Fruit fly (Drosophila melanogaster) whole organism, prepupa: ENCODE data around the gene CG3698.
A peak's percentile ranks its signal among the peaks of the same experiment; 100 is the strongest.

ENCODE experiments used
- Blimp-1 ChIP-seq: fragments of 200-800 bp; sonication (Bioruptor generic); optimal IDR thresholded peaks from 3 replicates; lab custom pipeline; 2017; ENCODE audit warnings: missing biosample characterization, missing genetic modification characterization, mild to moderate bottlenecking, moderate library complexity, missing genetic modification reagents
- CG10631 ChIP-seq: fragments of 200-800 bp; sonication (Bioruptor generic); optimal IDR thresholded peaks from 2 replicates; lab custom pipeline; 2016; ENCODE audit warnings: missing biosample characterization, missing genetic modification characterization
- CG10669 ChIP-seq: fragments of 200-800 bp; sonication (Bioruptor generic); optimal IDR thresholded peaks from 3 replicates; lab custom pipeline; 2018; ENCODE audit warnings: missing biosample characterization, mild to moderate bottlenecking, missing genetic modification characterization, moderate library complexity
- CG11762 ChIP-seq: fragments of 200-800 bp; sonication (Bioruptor generic); optimal IDR thresholded peaks from 3 replicates; lab custom pipeline; 2016; ENCODE audit warnings: missing biosample characterization, missing genetic modification characterization; ENCODE audit not compliant: insufficient read depth
- CG31627 ChIP-seq: fragments of 200-800 bp; sonication (Bioruptor generic); optimal IDR thresholded peaks from 3 replicates; lab custom pipeline; 2016; ENCODE audit warnings: missing biosample characterization, missing genetic modification characterization
- CG32006 ChIP-seq: fragments of 200-800 bp; sonication (Bioruptor generic); optimal IDR thresholded peaks from 3 replicates; lab custom pipeline; 2017; ENCODE audit warnings: missing biosample characterization, mild to moderate bottlenecking, missing genetic modification characterization
- CG34406 ChIP-seq: fragments of 200-800 bp; sonication (Bioruptor generic); optimal IDR thresholded peaks from 3 replicates; lab custom pipeline; 2016; ENCODE audit warnings: missing biosample characterization, missing genetic modification characterization
- CG3919 ChIP-seq: fragments of 200-800 bp; sonication (Bioruptor generic); optimal IDR thresholded peaks from 3 replicates; lab custom pipeline; 2016; ENCODE audit warnings: missing biosample characterization, missing genetic modification characterization
- CG6276 ChIP-seq: fragments of 200-800 bp; sonication (Bioruptor generic); optimal IDR thresholded peaks from 2 replicates; lab custom pipeline; 2017; ENCODE audit warnings: missing biosample characterization, mild to moderate bottlenecking, missing genetic modification characterization
- CG6792 ChIP-seq: fragments of 200-800 bp; sonication (Bioruptor generic); optimal IDR thresholded peaks from 3 replicates; lab custom pipeline; 2016; ENCODE audit warnings: missing biosample characterization, missing genetic modification characterization
- CG6808 ChIP-seq: fragments of 200-800 bp; sonication (Bioruptor generic); optimal IDR thresholded peaks from 3 replicates; lab custom pipeline; 2017; ENCODE audit warnings: missing biosample characterization, missing genetic modification characterization, mild to moderate bottlenecking, moderate library complexity, missing genetic modification reagents
- CG6854 ChIP-seq: fragments of 200-800 bp; sonication (Bioruptor generic); optimal IDR thresholded peaks from 2 replicates; lab custom pipeline; 2017; ENCODE audit warnings: missing biosample characterization, mild to moderate bottlenecking, missing genetic modification characterization
- CG8119 ChIP-seq: fragments of 200-800 bp; sonication (Bioruptor generic); IDR thresholded peaks from 3 replicates; pipeline ENCODE4 v1.3.6; 2022; ENCODE audit warnings: missing biosample characterization, missing genetic modification characterization
- CG8632 ChIP-seq: fragments of 200-800 bp; sonication (Bioruptor generic); optimal IDR thresholded peaks from 3 replicates; lab custom pipeline; 2016; ENCODE audit warnings: missing biosample characterization, missing genetic modification characterization
- Eip75B ChIP-seq: fragments of 200-800 bp; sonication (Bioruptor generic); optimal IDR thresholded peaks from 3 replicates; lab custom pipeline; 2016; ENCODE audit warnings: missing biosample characterization, missing genetic modification characterization
- Eip78C ChIP-seq: fragments of 200-800 bp; sonication (Bioruptor generic); peaks from one replicate; lab custom pipeline; 2016; ENCODE audit warnings: missing biosample characterization, missing genetic modification characterization
- Ets21C ChIP-seq: fragments of 200-800 bp; sonication (Bioruptor generic); optimal IDR thresholded peaks from 3 replicates; lab custom pipeline; 2016; ENCODE audit warnings: missing biosample characterization, missing genetic modification characterization
- Gug ChIP-seq: fragments of 200-800 bp; sonication (Bioruptor generic); IDR thresholded peaks from 2 replicates; pipeline ENCODE4 v1.3.6; 2022; ENCODE audit warnings: missing biosample characterization, missing genetic modification characterization
- Hr38 ChIP-seq: sonication (Bioruptor generic); optimal IDR thresholded peaks from 2 replicates; lab custom pipeline; 2016; ENCODE audit warnings: missing biosample characterization, missing genetic modification characterization
- Hr39 ChIP-seq: fragments of 200-800 bp; sonication (Bioruptor generic); optimal IDR thresholded peaks from 2 replicates; lab custom pipeline; 2016; ENCODE audit warnings: missing biosample characterization, missing genetic modification characterization
- Hr4 ChIP-seq: fragments of 200-800 bp; sonication (Bioruptor generic); optimal IDR thresholded peaks from 3 replicates; lab custom pipeline; 2016; ENCODE audit warnings: missing biosample characterization, missing genetic modification characterization
- Lpt ChIP-seq: fragments of 200-800 bp; sonication (Bioruptor generic); optimal IDR thresholded peaks from 3 replicates; lab custom pipeline; 2016; ENCODE audit warnings: missing biosample characterization, missing genetic modification characterization
- Met ChIP-seq: fragments of 200-800 bp; sonication (Bioruptor generic); optimal IDR thresholded peaks from 3 replicates; lab custom pipeline; 2016; ENCODE audit warnings: missing biosample characterization, missing genetic modification characterization
- OdsH ChIP-seq: fragments of 200-800 bp; sonication (Bioruptor generic); optimal IDR thresholded peaks from 3 replicates; lab custom pipeline; 2016; ENCODE audit warnings: missing biosample characterization, missing genetic modification characterization
- Smox ChIP-seq: fragments of 200-800 bp; sonication (Bioruptor generic); optimal IDR thresholded peaks from 3 replicates; lab custom pipeline; 2016; ENCODE audit warnings: missing biosample characterization, missing genetic modification characterization
- Sox102F ChIP-seq: fragments of 200-800 bp; sonication (Bioruptor generic); optimal IDR thresholded peaks from 2 replicates; lab custom pipeline; 2016; ENCODE audit warnings: missing biosample characterization, mild to moderate bottlenecking, missing genetic modification characterization
- Sox15 ChIP-seq: fragments of 200-800 bp; sonication (Bioruptor generic); optimal IDR thresholded peaks from 3 replicates; lab custom pipeline; 2016; ENCODE audit warnings: missing biosample characterization, missing genetic modification characterization
- achi ChIP-seq: fragments of 200-800 bp; sonication (Bioruptor generic); optimal IDR thresholded peaks from 3 replicates; lab custom pipeline; 2016; ENCODE audit warnings: missing biosample characterization, missing genetic modification characterization
- dac ChIP-seq: fragments of 200-800 bp; sonication (Bioruptor generic); optimal IDR thresholded peaks from 2 replicates; lab custom pipeline; 2017; ENCODE audit warnings: missing biosample characterization, mild to moderate bottlenecking, missing genetic modification characterization
- eg ChIP-seq: fragments of 200-800 bp; sonication (Bioruptor generic); IDR thresholded peaks from 3 replicates; pipeline ENCODE4 v1.3.6; 2022; ENCODE audit warnings: missing biosample characterization, missing genetic modification characterization
- esn ChIP-seq: fragments of 200-800 bp; sonication (Bioruptor generic); optimal IDR thresholded peaks from 2 replicates; lab custom pipeline; 2016; ENCODE audit warnings: missing biosample characterization, mild to moderate bottlenecking, missing genetic modification characterization, moderate library complexity
- fd59A ChIP-seq: fragments of 200-800 bp; sonication (Bioruptor generic); optimal IDR thresholded peaks from 2 replicates; lab custom pipeline; 2017; ENCODE audit warnings: missing biosample characterization, mild to moderate bottlenecking, missing genetic modification characterization, missing genetic modification reagents
- fkh ChIP-seq: fragments of 200-800 bp; sonication (Bioruptor generic); optimal IDR thresholded peaks from 3 replicates; lab custom pipeline; 2017; ENCODE audit warnings: missing biosample characterization, mild to moderate bottlenecking, missing genetic modification characterization, moderate library complexity
- lz ChIP-seq: fragments of 200-800 bp; sonication (Bioruptor generic); optimal IDR thresholded peaks from 3 replicates; lab custom pipeline; 2016; ENCODE audit warnings: missing biosample characterization, missing genetic modification characterization
- salr ChIP-seq, 2 experiments: fragments of 200-800 bp; sonication (Bioruptor generic); optimal IDR thresholded peaks; 3 replicates each; lab custom pipeline; 2016 to 2018; ENCODE audit warnings: missing biosample characterization in 2 of 2, missing genetic modification characterization in 2 of 2, mild to moderate bottlenecking in 1 of 2
- ss ChIP-seq, 2 experiments: fragments of 200-800 bp; sonication (Bioruptor generic); optimal IDR thresholded peaks; 2 replicates in 1 of 2; 3 replicates in 1 of 2; lab custom pipeline; 2017 to 2018; ENCODE audit warnings: mild to moderate bottlenecking in 2 of 2, missing biosample characterization in 2 of 2, missing genetic modification characterization in 2 of 2, moderate library complexity in 1 of 2
- vri ChIP-seq: fragments of 200-800 bp; sonication (Bioruptor generic); optimal IDR thresholded peaks from 3 replicates; lab custom pipeline; 2016; ENCODE audit warnings: missing biosample characterization, mild to moderate bottlenecking, missing genetic modification characterization

CG3698 gene

dm6 chr3L:20771001-20771890, 26.9 kb downstream of the CG3698 start, which contains the start of the genes CG4042 and Pitslre (continued):
- TF ChIP-seq CG6854 (GFP tag; lab: Kevin White, UChicago), result no peak
- TF ChIP-seq CG32006 (GFP tag; lab: Kevin White, UChicago), result peak; percentile 29
- peak; percentile 25 for TF ChIP-seq Sox15 (GFP tag; lab: Kevin White, UChicago)
- TF ChIP-seq CG11762, result peak; percentile 49
- TF ChIP-seq CG10669 (GFP tag; lab: Kevin White, UChicago), result no peak
- peak; percentile 28 for TF ChIP-seq Hr39 (GFP tag; lab: Kevin White, UChicago)
- peak; percentile 58 for TF ChIP-seq CG8632 (GFP tag; lab: Kevin White, UChicago)
- peak; percentile 51 for TF ChIP-seq Smox
- peak; percentile 30 for TF ChIP-seq lz (GFP tag; lab: Kevin White, UChicago)
- TF ChIP-seq Met (GFP tag; lab: Kevin White, UChicago), result peak; percentile 40
- TF ChIP-seq achi (GFP tag; lab: Kevin White, UChicago), result peak; percentile 59
- no peak for TF ChIP-seq Blimp-1 (GFP tag; lab: Kevin White, UChicago)
- peak; percentile 66 for TF ChIP-seq CG3919 (GFP tag; lab: Kevin White, UChicago)
- peak; percentile 60 for TF ChIP-seq OdsH (GFP tag; lab: Kevin White, UChicago)
- TF ChIP-seq Hr38, result no peak
- TF ChIP-seq Hr4 (GFP tag; lab: Kevin White, UChicago), result peak; percentile 57
- TF ChIP-seq CG6808, result no peak
- peak; percentile 34 for TF ChIP-seq CG6792
- TF ChIP-seq fd59A, result no peak
- 0 out of 2 replicates have a peak, but pooled peaks have one; percentile 17 for TF ChIP-seq Gug
- no peak for TF ChIP-seq ss (GFP tag; optimal IDR thresholded peaks at IDR 0.05; lab: Kevin White, UChicago)
- peak; percentile 48 for TF ChIP-seq Eip75B (GFP tag; lab: Kevin White, UChicago)
- TF ChIP-seq CG8119 (GFP tag; lab: Robert Waterston, UW), result no peak
- no peak for TF ChIP-seq vri
- no peak for TF ChIP-seq fkh
- peak; percentile 76 for TF ChIP-seq CG10631 (GFP tag; lab: Kevin White, UChicago)
- peak; percentile 58 for TF ChIP-seq esn
- TF ChIP-seq eg (GFP tag; lab: Robert Waterston, UW), result peak; percentile 36; the same call in 1 of the 3 replicates
- TF ChIP-seq CG31627 (GFP tag; lab: Kevin White, UChicago), result peak; percentile 18

- TF ChIP-seq CG32006 (GFP tag; lab: Kevin White, UChicago) (no peak), vri (peak; percentile 27), Eip78C (GFP tag; lab: Kevin White, UChicago) (peak; percentile 51), fkh (peak; percentile 45)
These were observed 28.8 kb downstream of the CG3698 start, which contains the start of the genes CG4074 and CG4186 for dm6 chr3L:20769350-20769749. TSS of gene CG4074 (minus strand) at chr3L:20769500. TSS of gene CG4186 (plus strand) at chr3L:20769586.

- TF ChIP-seq Ets21C (GFP tag; lab: Kevin White, UChicago) (no peak), vri (no peak), OdsH (GFP tag; lab: Kevin White, UChicago) (no peak)
These were observed 30.9 kb downstream of the CG3698 start for dm6 chr3L:20767227-20767626.

DNA sequence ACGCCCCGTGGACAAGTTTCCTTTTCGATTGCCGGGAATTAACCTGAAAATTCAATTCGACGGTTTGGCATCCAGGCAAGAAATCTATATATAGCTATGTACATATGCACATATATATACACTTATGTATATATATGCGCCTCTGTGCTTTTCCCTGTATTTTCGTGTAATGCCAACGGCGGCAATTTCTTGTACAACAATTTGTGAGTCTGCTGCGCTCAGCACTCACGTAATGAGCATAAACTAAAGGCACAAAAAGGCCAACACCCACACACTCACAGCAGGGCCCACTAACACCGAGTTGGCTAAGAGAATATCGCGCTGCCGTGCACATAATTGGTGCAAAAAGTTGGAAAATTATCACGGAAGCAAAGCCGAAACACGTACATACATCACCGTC, 36.7 kb downstream of the CG3698 start:
- TF ChIP-seq esn (no peak), Hr39 (GFP tag; lab: Kevin White, UChicago) (no peak), Sox102F (GFP tag; lab: Kevin White, UChicago) (no peak), CG32006 (GFP tag; lab: Kevin White, UChicago) (no peak), Blimp-1 (GFP tag; lab: Kevin White, UChicago) (no peak), Sox15 (GFP tag; lab: Kevin White, UChicago) (no peak), CG34406 (no peak), fd59A (no peak), salr (GFP tag; optimal IDR thresholded peaks at IDR 0.05; lab: Kevin White, UChicago) (no peak), Lpt (GFP tag; lab: Kevin White, UChicago) (no peak), dac (GFP tag; lab: Kevin White, UChicago) (no peak), CG10631 (GFP tag; lab: Kevin White, UChicago) (no peak), lz (GFP tag; lab: Kevin White, UChicago) (no peak), CG6792 (no peak), CG6276 (GFP tag; lab: Kevin White, UChicago) (no peak)
